Worm (Caenorhabditis elegans): Measurements from ENCODE around the gene rpn-5.

DNA sequence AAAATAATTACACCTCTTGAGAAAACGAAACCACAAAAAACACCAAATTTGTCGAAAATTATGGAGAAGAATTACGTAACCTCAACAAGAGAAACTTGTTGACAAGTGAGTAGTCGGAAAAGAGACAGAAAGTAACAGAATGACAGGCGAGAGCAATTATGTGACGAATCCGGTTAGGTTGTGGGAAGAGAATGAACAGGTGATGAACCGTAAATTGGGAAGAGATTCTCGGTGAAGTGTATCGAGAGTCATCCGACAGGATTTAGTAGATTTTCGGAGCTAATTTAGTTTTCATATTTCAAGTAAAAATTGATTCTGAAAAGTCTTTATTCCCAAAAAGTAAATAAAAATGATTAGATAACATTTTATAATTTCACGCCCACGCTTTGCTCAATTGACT, 16.8 kb downstream of the rpn-5 start, which contains the start of gene T05A7.7:
- TF ChIP-seq aly-2 (tag; optimal IDR thresholded peaks at IDR 0.05) (no peak), egl-27 (tag; optimal IDR thresholded peaks at IDR 0.05) (no peak), ceh-28 (tag; optimal IDR thresholded peaks at IDR 0.05) (no peak)
